Worm (Caenorhabditis elegans): ENCODE measurements around the gene clec-250.

DNA sequence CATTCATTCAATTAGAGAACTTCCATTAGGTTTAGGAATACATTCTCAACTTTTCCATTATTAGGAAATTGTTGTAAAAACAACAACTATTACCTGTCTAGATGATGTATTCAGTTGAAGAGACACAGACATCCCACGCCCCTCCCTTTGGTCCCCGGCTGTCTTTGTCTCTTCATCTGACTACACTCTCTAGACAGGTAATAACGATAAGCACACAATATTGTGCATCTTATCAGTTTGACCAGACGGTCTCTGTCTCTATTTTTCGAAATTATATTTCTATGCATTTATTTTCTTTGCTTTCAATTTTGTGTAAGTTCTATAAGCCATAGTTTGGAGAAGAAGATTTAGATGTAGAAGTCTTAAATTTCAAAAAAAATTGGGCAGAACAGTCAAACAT is 40.7 kb downstream of the clec-250 start, which contains the start of gene Y69H2.9:
- TF ChIP-seq him-1 (tag; optimal IDR thresholded peaks at IDR 0.05): no peak
- no peak for TF ChIP-seq dao-5 (tag; optimal IDR thresholded peaks at IDR 0.05)
- no peak for TF ChIP-seq W03F9.2 (tag; optimal IDR thresholded peaks at IDR 0.05)
